Fruit fly (Drosophila melanogaster) whole organism, embryonic: Measurements from ENCODE around the gene CG8668.

Experiments used
- B-H2 ChIP-seq: fragments of 200-800 bp; sonication (Bioruptor generic); optimal IDR thresholded peaks from 2 replicates; lab custom pipeline; 2018; ENCODE audit warnings: missing biosample characterization, mild to moderate bottlenecking, missing genetic modification characterization
- CG1024 ChIP-seq: fragments of 200-800 bp; sonication (Bioruptor generic); IDR thresholded peaks from 2 replicates; pipeline ENCODE4 v1.3.6; 2022; ENCODE audit warnings: missing biosample characterization, missing genetic modification characterization
- CG10565 ChIP-seq: fragments of 200-800 bp; sonication (Bioruptor generic); optimal IDR thresholded peaks from 3 replicates; lab custom pipeline; 2016; ENCODE audit warnings: missing biosample characterization, mild to moderate bottlenecking, missing genetic modification characterization
- CG12104 ChIP-seq: fragments of 200-800 bp; sonication (Bioruptor generic); optimal IDR thresholded peaks from 3 replicates; lab custom pipeline; 2016; ENCODE audit warnings: missing biosample characterization, missing genetic modification characterization
- CG12391 ChIP-seq: fragments of 200-800 bp; sonication (Bioruptor generic); optimal IDR thresholded peaks from 3 replicates; lab custom pipeline; 2018; ENCODE audit warnings: missing biosample characterization, mild to moderate bottlenecking, missing genetic modification characterization, moderate library complexity
- CG16863 ChIP-seq: fragments of 200-800 bp; sonication (Bioruptor generic); optimal IDR thresholded peaks from 3 replicates; lab custom pipeline; 2016; ENCODE audit warnings: missing biosample characterization, missing genetic modification characterization
- CG17359 ChIP-seq: fragments of 200-800 bp; sonication (Bioruptor generic); optimal IDR thresholded peaks from 3 replicates; lab custom pipeline; 2018; ENCODE audit warnings: missing biosample characterization, mild to moderate bottlenecking, missing genetic modification characterization, moderate library complexity
- CG1792 ChIP-seq: fragments of 200-800 bp; sonication (Bioruptor generic); optimal IDR thresholded peaks from 2 replicates; lab custom pipeline; 2016; ENCODE audit warnings: missing biosample characterization, missing genetic modification characterization
- CG30403 ChIP-seq: fragments of 200-800 bp; sonication (Bioruptor generic); optimal IDR thresholded peaks from 3 replicates; lab custom pipeline; 2016; ENCODE audit warnings: missing biosample characterization, missing genetic modification characterization
- CG30431 ChIP-seq: fragments of 200-800 bp; sonication (Bioruptor generic); optimal IDR thresholded peaks from 2 replicates; lab custom pipeline; 2017; ENCODE audit warnings: missing biosample characterization, missing genetic modification characterization
- CG3838 ChIP-seq: fragments of 200-800 bp; sonication (Bioruptor generic); optimal IDR thresholded peaks from 3 replicates; lab custom pipeline; 2016; ENCODE audit warnings: missing biosample characterization, missing genetic modification characterization
- CG4854 ChIP-seq: fragments of 200-800 bp; sonication (Bioruptor generic); optimal IDR thresholded peaks from 2 replicates; lab custom pipeline; 2016; ENCODE audit warnings: missing biosample characterization, missing genetic modification characterization, inconsistent platforms
- CG6791 ChIP-seq: fragments of 200-800 bp; sonication (Bioruptor generic); IDR thresholded peaks from 3 replicates; pipeline ENCODE4 v1.3.6; 2022; ENCODE audit warnings: missing biosample characterization, missing genetic modification characterization; ENCODE audit not compliant: partially characterized antibody
- CG7372 ChIP-seq: fragments of 200-800 bp; sonication (Bioruptor generic); IDR thresholded peaks from 2 replicates; pipeline ENCODE4 v1.3.6; 2022; ENCODE audit warnings: missing biosample characterization, missing genetic modification characterization
- CG7745 ChIP-seq: fragments of 200-800 bp; sonication (Bioruptor generic); optimal IDR thresholded peaks from 2 replicates; lab custom pipeline; 2018; ENCODE audit warnings: missing biosample characterization, mild to moderate bottlenecking, missing genetic modification characterization, moderate library complexity
- CG7786 ChIP-seq: fragments of 200-800 bp; sonication (Bioruptor generic); optimal IDR thresholded peaks from 2 replicates; lab custom pipeline; 2016; ENCODE audit warnings: missing biosample characterization, missing genetic modification characterization
- CG8089 ChIP-seq: fragments of 200-800 bp; sonication (Bioruptor generic); optimal IDR thresholded peaks from 3 replicates; lab custom pipeline; 2016; ENCODE audit warnings: missing biosample characterization, missing genetic modification characterization
- CG8765 ChIP-seq: fragments of 200-800 bp; sonication (Bioruptor generic); IDR thresholded peaks from 2 replicates; pipeline ENCODE4 v1.3.6; 2022; ENCODE audit warnings: missing biosample characterization, missing genetic modification characterization
- CG8944 ChIP-seq: fragments of 200-800 bp; sonication (Bioruptor generic); optimal IDR thresholded peaks from 3 replicates; lab custom pipeline; 2016; ENCODE audit warnings: missing biosample characterization, missing genetic modification characterization
- CG9215 ChIP-seq: fragments of 200-800 bp; sonication (Bioruptor generic); IDR thresholded peaks from 2 replicates; pipeline ENCODE4 v1.3.6; 2022; ENCODE audit warnings: missing biosample characterization, missing genetic modification characterization
- CG9609 ChIP-seq: fragments of 200-800 bp; sonication (Bioruptor generic); optimal IDR thresholded peaks from 3 replicates; lab custom pipeline; 2016; ENCODE audit warnings: missing biosample characterization, missing genetic modification characterization
- ERR ChIP-seq: fragments of 200-800 bp; sonication (Bioruptor generic); optimal IDR thresholded peaks from 2 replicates; lab custom pipeline; 2016; ENCODE audit warnings: missing biosample characterization, missing genetic modification characterization
- Elba2 ChIP-seq: fragments of 200-800 bp; sonication (Bioruptor generic); optimal IDR thresholded peaks from 3 replicates; lab custom pipeline; 2016; ENCODE audit warnings: missing biosample characterization, missing genetic modification characterization
- Ets65A ChIP-seq: fragments of 200-800 bp; sonication (Bioruptor generic); peaks from one replicate; lab custom pipeline; 2016; ENCODE audit warnings: missing biosample characterization, missing genetic modification characterization
- Ets97D ChIP-seq: fragments of 200-800 bp; sonication (Bioruptor generic); optimal IDR thresholded peaks from 3 replicates; lab custom pipeline; 2016; ENCODE audit warnings: missing biosample characterization, missing genetic modification characterization
- HmgD ChIP-seq: fragments of 200-800 bp; sonication (Bioruptor generic); optimal IDR thresholded peaks from 3 replicates; lab custom pipeline; 2016; ENCODE audit warnings: missing biosample characterization, missing genetic modification characterization
- Hr3 ChIP-seq: fragments of 200-800 bp; sonication (Bioruptor generic); optimal IDR thresholded peaks from 3 replicates; lab custom pipeline; 2016; ENCODE audit warnings: missing biosample characterization, missing genetic modification characterization
- Lhr ChIP-seq: fragments of 200-800 bp; sonication (Bioruptor generic); optimal IDR thresholded peaks from 3 replicates; lab custom pipeline; 2017; ENCODE audit warnings: mild to moderate bottlenecking, missing biosample characterization, missing genetic modification reagents, missing genetic modification characterization
- Nf-YC ChIP-seq: fragments of 200-800 bp; optimal IDR thresholded peaks from 3 replicates; lab custom pipeline; 2019; ENCODE audit warnings: missing biosample characterization, mild to moderate bottlenecking, missing genetic modification characterization, moderate library complexity
- Rx ChIP-seq: fragments of 200-800 bp; sonication (Bioruptor generic); IDR thresholded peaks from 2 replicates; pipeline ENCODE4 v1.3.6; 2022; ENCODE audit warnings: missing biosample characterization, missing genetic modification characterization
- Vsx1 ChIP-seq: fragments of 200-800 bp; sonication (Bioruptor generic); optimal IDR thresholded peaks from 2 replicates; lab custom pipeline; 2017; ENCODE audit warnings: missing biosample characterization, mild to moderate bottlenecking, missing genetic modification characterization, missing genetic modification reagents
- aop ChIP-seq: fragments of 200-800 bp; sonication (Bioruptor generic); IDR thresholded peaks from 2 replicates; pipeline ENCODE4 v1.3.6; 2022; ENCODE audit warnings: missing biosample characterization, missing genetic modification characterization
- cad ChIP-seq: fragments of >200 bp; optimal IDR thresholded peaks from 2 replicates; lab custom pipeline; 2017; ENCODE audit warnings: missing biosample characterization, missing genetic modification characterization
- chinmo ChIP-seq: fragments of 200-800 bp; sonication (Bioruptor generic); IDR thresholded peaks from 4 replicates; pipeline ENCODE4 v1.3.6; 2022; ENCODE audit warnings: missing biosample characterization, missing genetic modification characterization; ENCODE audit not compliant: partially characterized antibody
- chm ChIP-seq: fragments of 200-800 bp; sonication (Bioruptor generic); IDR thresholded peaks from 2 replicates; pipeline ENCODE4 v1.3.6; 2022; ENCODE audit warnings: missing biosample characterization, missing genetic modification characterization
- cwo ChIP-seq: fragments of 200-800 bp; sonication (Bioruptor generic); optimal IDR thresholded peaks from 3 replicates; lab custom pipeline; 2017; ENCODE audit warnings: missing biosample characterization, missing genetic modification characterization, mild to moderate bottlenecking, moderate library complexity, missing genetic modification reagents
- en ChIP-seq: fragments of 200-800 bp; sonication (Bioruptor generic); optimal IDR thresholded peaks from 2 replicates; lab custom pipeline; 2016; ENCODE audit warnings: missing biosample characterization, missing genetic modification characterization
- fd64A ChIP-seq: fragments of 200-800 bp; sonication (Bioruptor generic); optimal IDR thresholded peaks from 3 replicates; lab custom pipeline; 2018; ENCODE audit warnings: missing biosample characterization, mild to moderate bottlenecking, missing genetic modification characterization
- grn ChIP-seq: fragments of 200-800 bp; sonication (Bioruptor generic); optimal IDR thresholded peaks from 3 replicates; lab custom pipeline; 2017; ENCODE audit warnings: missing biosample characterization, missing genetic modification characterization
- gro ChIP-seq: fragments of 200-800 bp; sonication (Bioruptor generic); optimal IDR thresholded peaks from 2 replicates; lab custom pipeline; 2016; ENCODE audit warnings: missing biosample characterization, missing genetic modification characterization
- hb ChIP-seq: fragments of 200-800 bp; sonication (Bioruptor generic); IDR thresholded peaks from 3 replicates; pipeline ENCODE4 v1.3.6; 2022; ENCODE audit warnings: missing biosample characterization, missing genetic modification characterization; ENCODE audit not compliant: partially characterized antibody
- lov ChIP-seq, 2 experiments: fragments of 200-800 bp in 1 of 2; fragments of >200 bp in 1 of 2; sonication (Bioruptor generic) in 1 of 2; IDR thresholded peaks in 1 of 2; optimal IDR thresholded peaks in 1 of 2; 2 replicates in 1 of 2; 3 replicates in 1 of 2; pipeline versions ENCODE4 v1.3.6 to Lab custom; 2017 to 2022; ENCODE audit warnings: missing biosample characterization in 1 of 2, missing genetic modification characterization in 1 of 2
- pfk ChIP-seq: fragments of 200-800 bp; sonication (Bioruptor generic); optimal IDR thresholded peaks from 2 replicates; lab custom pipeline; 2018; ENCODE audit warnings: missing biosample characterization, mild to moderate bottlenecking, missing genetic modification characterization, moderate library complexity
- pho ChIP-seq: fragments of 200-800 bp; sonication (Bioruptor generic); optimal IDR thresholded peaks from 2 replicates; lab custom pipeline; 2016; ENCODE audit warnings: missing biosample characterization, missing genetic modification characterization
- pita ChIP-seq: fragments of 200-800 bp; sonication (Bioruptor generic); optimal IDR thresholded peaks from 2 replicates; lab custom pipeline; 2017; ENCODE audit warnings: missing biosample characterization, mild to moderate bottlenecking, missing genetic modification characterization
- pzg ChIP-seq: fragments of 200-800 bp; sonication (Bioruptor generic); optimal IDR thresholded peaks from 3 replicates; lab custom pipeline; 2018; ENCODE audit warnings: missing biosample characterization, mild to moderate bottlenecking, missing genetic modification characterization, moderate library complexity
- rib ChIP-seq: fragments of 200-800 bp; sonication (Bioruptor generic); IDR thresholded peaks from 2 replicates; pipeline ENCODE4 v1.3.6; 2022; ENCODE audit warnings: missing biosample characterization, missing genetic modification characterization
- sisA ChIP-seq: fragments of 200-800 bp; sonication (Bioruptor generic); IDR thresholded peaks from 2 replicates; pipeline ENCODE4 v1.3.6; 2022; ENCODE audit warnings: missing biosample characterization, missing genetic modification characterization
- so ChIP-seq: fragments of 200-800 bp; sonication (Bioruptor generic); IDR thresholded peaks from 3 replicates; pipeline ENCODE4 v1.3.6; 2022; ENCODE audit warnings: missing biosample characterization, missing genetic modification characterization
- sug ChIP-seq: fragments of 200-800 bp; optimal IDR thresholded peaks from 2 replicates; lab custom pipeline; 2019; ENCODE audit warnings: missing biosample characterization, mild to moderate bottlenecking, missing genetic modification characterization, moderate library complexity
- zf30C ChIP-seq: fragments of 200-800 bp; sonication (Bioruptor generic); optimal IDR thresholded peaks from 3 replicates; lab custom pipeline; 2018; ENCODE audit warnings: missing biosample characterization, mild to moderate bottlenecking, missing genetic modification characterization

Gene CG8668

dm6 chr2L:8156682-8157081 lies 29.9 kb downstream of the CG8668 start (continued):
- TF ChIP-seq sug (tag; lab: Kevin White, UChicago) = peak; percentile 67
- 0 out of 2 replicates have a peak, but pooled peaks have one; percentile 18 for TF ChIP-seq chm (GFP tag; lab: Robert Waterston, UW)
- TF ChIP-seq fd64A = no peak
- peak; percentile 16 for TF ChIP-seq grn (GFP tag; lab: Kevin White, UChicago)
- peak; percentile 75 for TF ChIP-seq CG12391
- TF ChIP-seq pita (GFP tag; lab: Kevin White, UChicago) = no peak
- TF ChIP-seq zf30C (GFP tag; lab: Kevin White, UChicago) = no peak
- peak; percentile 42 for TF ChIP-seq Vsx1 (GFP tag; lab: Kevin White, UChicago)
- no peak for TF ChIP-seq ERR (GFP tag; lab: Kevin White, UChicago)
- peak; percentile 80 for TF ChIP-seq CG17359
- peak; percentile 78 for TF ChIP-seq CG30403 (GFP tag; lab: Kevin White, UChicago)
- peak; percentile 19 for TF ChIP-seq Lhr
- no peak for TF ChIP-seq pfk (GFP tag; lab: Kevin White, UChicago)
- TF ChIP-seq pho = peak; percentile 72
- no peak for TF ChIP-seq en (GFP tag; lab: Kevin White, UChicago)
- TF ChIP-seq pzg (GFP tag; lab: Kevin White, UChicago) = peak; percentile 76
- no peak for TF ChIP-seq cad
- peak; percentile 28 for TF ChIP-seq CG8089 (GFP tag; lab: Kevin White, UChicago)
- TF ChIP-seq CG8765 (GFP tag; lab: Robert Waterston, UW) = peak; percentile 49; the same call in 1 of the 2 replicates
- TF ChIP-seq CG9609 (GFP tag; lab: Kevin White, UChicago) = peak; percentile 41
- TF ChIP-seq Ets97D (GFP tag; lab: Kevin White, UChicago) = peak; percentile 76
- TF ChIP-seq chinmo = no peak
- no peak for TF ChIP-seq CG3838 (GFP tag; lab: Kevin White, UChicago)
- TF ChIP-seq rib (GFP tag; lab: Robert Waterston, UW) = no peak
- TF ChIP-seq CG9215 (GFP tag; lab: Robert Waterston, UW) = peak; percentile 61
- TF ChIP-seq CG7745 = no peak
- peak; percentile 43; the same call in 1 of the 2 replicates for TF ChIP-seq Rx (GFP tag; lab: Robert Waterston, UW)
- no peak for TF ChIP-seq hb (GFP tag; lab: Robert Waterston, UW)
- TF ChIP-seq Elba2 = no peak
- no peak for TF ChIP-seq aop
- TF ChIP-seq CG4854 = peak; percentile 71
- TF ChIP-seq gro (GFP tag; lab: Kevin White, UChicago) = peak; percentile 78
- 0 out of 2 replicates have a peak, but pooled peaks have one; percentile 8 for TF ChIP-seq CG1024 (GFP tag; lab: Robert Waterston, UW)
- TF ChIP-seq CG16863 (GFP tag; lab: Kevin White, UChicago) = peak; percentile 62
- TF ChIP-seq lov (optimal IDR thresholded peaks at IDR 0.05; lab: Kevin White, UChicago) = no peak
- TF ChIP-seq lov (GFP tag; IDR thresholded peaks at IDR 0.05; lab: Robert Waterston, UW) = 0 out of 3 replicates have a peak, but pooled peaks have one; percentile 45
- peak; percentile 65 for TF ChIP-seq sisA (GFP tag; lab: Robert Waterston, UW)
- peak; percentile 66 for TF ChIP-seq CG8944
- TF ChIP-seq B-H2 (GFP tag; lab: Kevin White, UChicago) = peak; percentile 80
- peak; percentile 64 for TF ChIP-seq Hr3 (GFP tag; lab: Kevin White, UChicago)
- peak; percentile 69 for TF ChIP-seq Nf-YC (tag; lab: Kevin White, UChicago)
- peak; percentile 21 for TF ChIP-seq cwo (GFP tag; lab: Kevin White, UChicago)
- no peak for TF ChIP-seq CG6791
- TF ChIP-seq CG1792 (GFP tag; lab: Kevin White, UChicago) = peak; percentile 25
- TF ChIP-seq CG12104 = peak; percentile 36
- peak; percentile 62 for TF ChIP-seq CG7786 (GFP tag; lab: Kevin White, UChicago)
- TF ChIP-seq Ets65A = peak; percentile 91
- TF ChIP-seq so (GFP tag; lab: Robert Waterston, UW) = 0 out of 3 replicates have a peak, but pooled peaks have one; percentile 56
- TF ChIP-seq CG7372 (GFP tag; lab: Robert Waterston, UW) = peak; percentile 67
- TF ChIP-seq CG10565 = no peak
- peak; percentile 9 for TF ChIP-seq HmgD (GFP tag; lab: Kevin White, UChicago)
- TF ChIP-seq CG30431 (GFP tag; lab: Kevin White, UChicago) = peak; percentile 16
